Worm (Caenorhabditis elegans): Measurements from ENCODE around the gene deb-1.
A peak's percentile ranks its signal among the peaks of the same experiment; 100 is the strongest.

deb-1 gene

ce11 chrIV:7103211-7103679 is 9.2 kb upstream of the deb-1 start, which contains the start of the genes rde-8 and ZC477.3 (continued):
- TF ChIP-seq nhr-76 (tag; optimal IDR thresholded peaks at IDR 0.05) (no peak), nfya-1 (tag; optimal IDR thresholded peaks at IDR 0.05; ENCODE audit: insufficient read depth) (peak; percentile 64), zag-1 (tag; optimal IDR thresholded peaks at IDR 0.05) (no peak), R02D3.7 (tag; optimal IDR thresholded peaks at IDR 0.05) (peak; percentile 30), fkh-10 (GFP tag; optimal IDR thresholded peaks at IDR 0.05) (no peak), daf-12 (tag; optimal IDR thresholded peaks at IDR 0.05) (no peak), snpc-4 (tag; optimal IDR thresholded peaks at IDR 0.05) (peak; percentile 41), unc-39 (tag; optimal IDR thresholded peaks at IDR 0.05) (no peak), nhr-28 (tag; optimal IDR thresholded peaks at IDR 0.05) (no peak), nhr-43 (tag; optimal IDR thresholded peaks at IDR 0.05; ENCODE audit: poor library complexity, severe bottlenecking) (peak; percentile 36), sea-2 (GFP tag; optimal IDR thresholded peaks at IDR 0.05) (no peak), ceh-28 (tag; optimal IDR thresholded peaks at IDR 0.05) (peak; percentile 25), pha-4 (tag; optimal IDR thresholded peaks at IDR 0.05) (peak; percentile 92), nhr-12 (tag; optimal IDR thresholded peaks at IDR 0.05) (no peak), ceh-9 (tag; optimal IDR thresholded peaks at IDR 0.05) (no peak), ztf-4 (tag; optimal IDR thresholded peaks at IDR 0.05) (no peak), elt-3 (tag; optimal IDR thresholded peaks at IDR 0.05) (no peak), mdl-1 (tag; optimal IDR thresholded peaks at IDR 0.05) (no peak), nhr-25 (tag; optimal IDR thresholded peaks at IDR 0.05) (peak; percentile 35), mml-1 (tag; optimal IDR thresholded peaks at IDR 0.05) (no peak), aly-2 (tag; optimal IDR thresholded peaks at IDR 0.05) (no peak), jun-1 (tag; optimal IDR thresholded peaks at IDR 0.05) (peak; percentile 29), fkh-2 (tag; optimal IDR thresholded peaks at IDR 0.05) (no peak)

ce11 chrIV:7099377-7099776 is 5.3 kb upstream of the deb-1 start:
- TF ChIP-seq elt-2 (tag; optimal IDR thresholded peaks at IDR 0.05), result no peak
- peak; percentile 6 for TF ChIP-seq nfya-1 (tag; optimal IDR thresholded peaks at IDR 0.05; ENCODE audit: insufficient read depth)
- peak; percentile 34 for TF ChIP-seq lin-39 (tag; optimal IDR thresholded peaks at IDR 0.05)
- peak; percentile 39 for TF ChIP-seq egl-5 (tag; optimal IDR thresholded peaks at IDR 0.05)
- no peak for TF ChIP-seq elt-3 (tag; optimal IDR thresholded peaks at IDR 0.05)
- peak; percentile 53 for TF ChIP-seq pha-4 (tag; optimal IDR thresholded peaks at IDR 0.05)
- TF ChIP-seq mml-1 (tag; optimal IDR thresholded peaks at IDR 0.05), result no peak

- TF ChIP-seq unc-39 (tag; optimal IDR thresholded peaks at IDR 0.05) (no peak), nhr-12 (tag; optimal IDR thresholded peaks at IDR 0.05) (no peak), nfya-1 (tag; optimal IDR thresholded peaks at IDR 0.05; ENCODE audit: insufficient read depth) (peak; percentile 31), nhr-76 (tag; optimal IDR thresholded peaks at IDR 0.05) (no peak), ztf-4 (tag; optimal IDR thresholded peaks at IDR 0.05) (no peak)
Observed at ce11 chrIV:7098509-7099065, 4.5 kb upstream of the deb-1 start, which contains the start of gene ZC477.4. TSS of gene ZC477.4 (minus strand) at chrIV:7098784.

ce11 chrIV:7097450-7097849 is 3.4 kb upstream of the deb-1 start:
- TF ChIP-seq fkh-2 (tag; optimal IDR thresholded peaks at IDR 0.05) (no peak), R02D3.7 (tag; optimal IDR thresholded peaks at IDR 0.05) (no peak), ceh-9 (tag; optimal IDR thresholded peaks at IDR 0.05) (no peak), lsy-12 (tag; optimal IDR thresholded peaks at IDR 0.05) (no peak), ceh-16 (tag; optimal IDR thresholded peaks at IDR 0.05) (no peak), ama-1 (optimal IDR thresholded peaks at IDR 0.05) (no peak), nhr-237 (tag; optimal IDR thresholded peaks at IDR 0.05) (no peak), jun-1 (tag; optimal IDR thresholded peaks at IDR 0.05) (no peak), sea-2 (GFP tag; optimal IDR thresholded peaks at IDR 0.05) (no peak), unc-62 (GFP tag; optimal IDR thresholded peaks at IDR 0.05) (no peak), fkh-10 (GFP tag; optimal IDR thresholded peaks at IDR 0.05) (no peak), skn-1 (tag; optimal IDR thresholded peaks at IDR 0.05) (no peak), zag-1 (tag; optimal IDR thresholded peaks at IDR 0.05) (no peak), aly-2 (tag; optimal IDR thresholded peaks at IDR 0.05) (no peak), nhr-11 (tag; optimal IDR thresholded peaks at IDR 0.05) (no peak), snpc-4 (tag; optimal IDR thresholded peaks at IDR 0.05) (no peak), egl-27 (tag; optimal IDR thresholded peaks at IDR 0.05) (no peak)

All from whole organism, L3 larva.